Worm (Caenorhabditis elegans) whole organism, L4/young adult: ENCODE data around the gene nish-1.

Source experiments
- W03F9.2 ChIP-seq: fragments of 150-350 bp; optimal IDR thresholded peaks from 2 replicates; lab custom pipeline; 2014; ENCODE audit warnings: missing biosample characterization, missing genetic modification characterization
- dao-5 ChIP-seq: sonication (generic microtip); optimal IDR thresholded peaks from 2 replicates; lab custom pipeline; 2016; ENCODE audit warnings: missing genotype, missing genetic modification characterization, moderate library complexity, missing compliant biosample characterization
- him-1 ChIP-seq: sonication (generic microtip); optimal IDR thresholded peaks from 2 replicates; lab custom pipeline; 2016; ENCODE audit warnings: missing genotype, missing genetic modification reagents, missing genetic modification characterization, missing compliant biosample characterization

- TF ChIP-seq dao-5 (tag; lab: Kevin White, UChicago) = no peak
- no peak for TF ChIP-seq him-1 (tag; lab: Kevin White, UChicago)
- TF ChIP-seq W03F9.2 = no peak
Observed at ce11 chrIV:10869642-10870041, 5.5 kb downstream of the nish-1 start.
